Fruit fly (Drosophila melanogaster) whole organism, embryonic: ENCODE measurements around the gene Kmn2.

Experiments used
- Abd-B ChIP-seq: fragments of 200-800 bp; sonication (Bioruptor generic); optimal IDR thresholded peaks from 2 replicates; lab custom pipeline; 2018; ENCODE audit warnings: missing biosample characterization, mild to moderate bottlenecking, missing genetic modification characterization, moderate library complexity
- Atf3 ChIP-seq: fragments of 200-800 bp; sonication (Bioruptor generic); optimal IDR thresholded peaks from 3 replicates; lab custom pipeline; 2016; ENCODE audit warnings: missing biosample characterization, missing genetic modification characterization
- B-H2 ChIP-seq: fragments of 200-800 bp; sonication (Bioruptor generic); optimal IDR thresholded peaks from 2 replicates; lab custom pipeline; 2018; ENCODE audit warnings: missing biosample characterization, mild to moderate bottlenecking, missing genetic modification characterization
- Bgb ChIP-seq: fragments of 200-800 bp; sonication (Bioruptor generic); IDR thresholded peaks from 2 replicates; pipeline ENCODE4 v1.3.6; 2022; ENCODE audit warnings: missing biosample characterization, missing genetic modification characterization; ENCODE audit not compliant: partially characterized antibody
- CG10321 ChIP-seq: fragments of 200-800 bp; sonication (Bioruptor generic); IDR thresholded peaks from 2 replicates; pipeline ENCODE4 v1.3.6; 2022; ENCODE audit warnings: missing biosample characterization, missing genetic modification characterization
- CG11247 ChIP-seq: fragments of 200-800 bp; sonication (Bioruptor generic); IDR thresholded peaks from 2 replicates; pipeline ENCODE4 v1.3.6; 2022; ENCODE audit warnings: missing biosample characterization, missing genetic modification characterization
- CG1233 ChIP-seq: fragments of 200-800 bp; sonication (Bioruptor generic); optimal IDR thresholded peaks from 4 replicates; lab custom pipeline; 2018; ENCODE audit warnings: missing biosample characterization, mild to moderate bottlenecking, missing genetic modification characterization
- CG1602 ChIP-seq: fragments of 200-800 bp; sonication (Bioruptor generic); optimal IDR thresholded peaks from 3 replicates; lab custom pipeline; 2016; ENCODE audit warnings: missing biosample characterization, missing genetic modification characterization
- CG16863 ChIP-seq: fragments of 200-800 bp; sonication (Bioruptor generic); optimal IDR thresholded peaks from 3 replicates; lab custom pipeline; 2016; ENCODE audit warnings: missing biosample characterization, missing genetic modification characterization
- CG1792 ChIP-seq: fragments of 200-800 bp; sonication (Bioruptor generic); optimal IDR thresholded peaks from 2 replicates; lab custom pipeline; 2016; ENCODE audit warnings: missing biosample characterization, missing genetic modification characterization
- CG2889 ChIP-seq: fragments of 200-800 bp; sonication (Bioruptor generic); IDR thresholded peaks from 3 replicates; pipeline ENCODE4 v1.3.6; 2022; ENCODE audit warnings: missing biosample characterization, missing genetic modification characterization
- CG30431 ChIP-seq: fragments of 200-800 bp; sonication (Bioruptor generic); optimal IDR thresholded peaks from 2 replicates; lab custom pipeline; 2017; ENCODE audit warnings: missing biosample characterization, missing genetic modification characterization
- CG31441 ChIP-seq: fragments of 200-800 bp; sonication (Bioruptor generic); IDR thresholded peaks from 2 replicates; pipeline ENCODE4 v1.3.6; 2022; ENCODE audit warnings: missing biosample characterization, missing genetic modification characterization
- CG3838 ChIP-seq: fragments of 200-800 bp; sonication (Bioruptor generic); optimal IDR thresholded peaks from 3 replicates; lab custom pipeline; 2016; ENCODE audit warnings: missing biosample characterization, missing genetic modification characterization
- CG7556 ChIP-seq: fragments of 200-800 bp; sonication (Bioruptor generic); optimal IDR thresholded peaks from 2 replicates; lab custom pipeline; 2017; ENCODE audit warnings: missing biosample characterization, mild to moderate bottlenecking, missing genetic modification characterization
- CG7928 ChIP-seq: fragments of 200-800 bp; sonication (Bioruptor generic); optimal IDR thresholded peaks from 2 replicates; lab custom pipeline; 2017; ENCODE audit warnings: missing biosample characterization, mild to moderate bottlenecking, missing genetic modification characterization
- CG8089 ChIP-seq: fragments of 200-800 bp; sonication (Bioruptor generic); optimal IDR thresholded peaks from 3 replicates; lab custom pipeline; 2016; ENCODE audit warnings: missing biosample characterization, missing genetic modification characterization
- CG8281 ChIP-seq: fragments of 200-800 bp; sonication (Bioruptor generic); optimal IDR thresholded peaks from 2 replicates; lab custom pipeline; 2018; ENCODE audit warnings: missing biosample characterization, mild to moderate bottlenecking, missing genetic modification characterization, moderate library complexity
- Dek ChIP-seq: fragments of 200-800 bp; sonication (Bioruptor generic); optimal IDR thresholded peaks from 3 replicates; lab custom pipeline; 2019; ENCODE audit warnings: missing biosample characterization, mild to moderate bottlenecking, missing genetic modification characterization, moderate library complexity
- Fer1 ChIP-seq: fragments of 200-800 bp; sonication (Bioruptor generic); optimal IDR thresholded peaks from 2 replicates; lab custom pipeline; 2017; ENCODE audit warnings: missing biosample characterization, mild to moderate bottlenecking, missing genetic modification characterization
- GATAe ChIP-seq: fragments of 200-800 bp; sonication (Bioruptor generic); conservative IDR thresholded peaks from 2 replicates; pipeline ENCODE4 v1.3.6; 2022; ENCODE audit warnings: missing biosample characterization, missing genetic modification characterization
- Hr39 ChIP-seq: fragments of >200 bp; optimal IDR thresholded peaks from 2 replicates; lab custom pipeline; 2017
- Hr51 ChIP-seq, 2 experiments: fragments of 200-800 bp; sonication (Bioruptor generic); optimal IDR thresholded peaks; 2 replicates in 1 of 2; 3 replicates in 1 of 2; lab custom pipeline; 2016 to 2018; ENCODE audit warnings: missing biosample characterization in 2 of 2, missing genetic modification characterization in 2 of 2, mild to moderate bottlenecking in 1 of 2, moderate library complexity in 1 of 2
- MBD-R2 ChIP-seq: fragments of 200-800 bp; sonication (Bioruptor generic); IDR thresholded peaks from 2 replicates; pipeline ENCODE4 v1.3.6; 2022; ENCODE audit warnings: missing biosample characterization, missing genetic modification characterization
- MESR4 ChIP-seq: fragments of 200-800 bp; sonication (Bioruptor generic); optimal IDR thresholded peaks from 2 replicates; lab custom pipeline; 2018; ENCODE audit warnings: missing biosample characterization, mild to moderate bottlenecking, missing genetic modification characterization, moderate library complexity
- Mad ChIP-seq: fragments of 200-800 bp; sonication (Bioruptor generic); optimal IDR thresholded peaks from 2 replicates; lab custom pipeline; 2016; ENCODE audit warnings: missing biosample characterization, missing genetic modification characterization
- Meics ChIP-seq: fragments of 200-800 bp; sonication (Bioruptor generic); optimal IDR thresholded peaks from 2 replicates; lab custom pipeline; 2017; ENCODE audit warnings: missing biosample characterization, mild to moderate bottlenecking, missing genetic modification characterization
- NC2β ChIP-seq: fragments of 200-800 bp; sonication (Bioruptor generic); optimal IDR thresholded peaks from 2 replicates; lab custom pipeline; 2016; ENCODE audit warnings: missing biosample characterization, missing genetic modification characterization
- Neu2 ChIP-seq: fragments of 200-800 bp; sonication (Bioruptor generic); optimal IDR thresholded peaks from 3 replicates; lab custom pipeline; 2016; ENCODE audit warnings: missing biosample characterization, missing genetic modification characterization, borderline replicate concordance
- Nf-YB ChIP-seq: fragments of 200-800 bp; sonication (Bioruptor generic); optimal IDR thresholded peaks from 3 replicates; lab custom pipeline; 2019; ENCODE audit warnings: missing biosample characterization, mild to moderate bottlenecking, missing genetic modification characterization, moderate library complexity
- Pdp1 ChIP-seq, 2 experiments: fragments of 200-800 bp; sonication (Bioruptor generic); optimal IDR thresholded peaks; 3 replicates each; lab custom pipeline; 2016; ENCODE audit warnings: missing biosample characterization in 2 of 2, missing genetic modification characterization in 2 of 2, mild to moderate bottlenecking in 1 of 2, moderate library complexity in 1 of 2
- Rfx ChIP-seq: fragments of 200-800 bp; sonication (Bioruptor generic); IDR thresholded peaks from 2 replicates; pipeline ENCODE4 v1.3.6; 2022; ENCODE audit warnings: missing biosample characterization, missing genetic modification characterization
- ac ChIP-seq: fragments of 200-800 bp; sonication (Bioruptor generic); optimal IDR thresholded peaks from 3 replicates; lab custom pipeline; 2017; ENCODE audit warnings: missing biosample characterization, mild to moderate bottlenecking, missing genetic modification characterization
- ap ChIP-seq: fragments of 200-800 bp; sonication (Bioruptor generic); IDR thresholded peaks from 2 replicates; pipeline ENCODE4 v1.3.6; 2022; ENCODE audit warnings: missing biosample characterization, missing genetic modification characterization
- croc ChIP-seq: fragments of 200-800 bp; sonication (Bioruptor generic); conservative IDR thresholded peaks from 3 replicates; pipeline ENCODE4 v1.3.6; 2022; ENCODE audit warnings: missing biosample characterization, missing genetic modification characterization
- dm ChIP-seq: fragments of 200-800 bp; sonication (Bioruptor generic); optimal IDR thresholded peaks from 3 replicates; lab custom pipeline; 2016; ENCODE audit warnings: missing biosample characterization, missing genetic modification characterization
- gce ChIP-seq: fragments of 200-800 bp; sonication (Bioruptor generic); IDR thresholded peaks from 3 replicates; pipeline ENCODE4 v1.3.6; 2022; ENCODE audit warnings: missing biosample characterization, missing genetic modification characterization
- gem ChIP-seq: fragments of 200-800 bp; sonication (Bioruptor generic); optimal IDR thresholded peaks from 2 replicates; lab custom pipeline; 2019; ENCODE audit warnings: missing biosample characterization, mild to moderate bottlenecking, missing genetic modification characterization, moderate library complexity
- gt ChIP-seq: fragments of 200-800 bp; sonication (Bioruptor generic); IDR thresholded peaks from 2 replicates; pipeline ENCODE4 v1.3.6; 2022; ENCODE audit warnings: missing biosample characterization, missing genetic modification characterization
- hth ChIP-seq: fragments of >200 bp; optimal IDR thresholded peaks from 2 replicates; lab custom pipeline; 2017; ENCODE audit warnings: inconsistent platforms
- luna ChIP-seq: fragments of 200-800 bp; sonication (Bioruptor generic); optimal IDR thresholded peaks from 2 replicates; lab custom pipeline; 2016; ENCODE audit warnings: missing biosample characterization, missing genetic modification characterization
- mirr ChIP-seq: fragments of 200-800 bp; sonication (Bioruptor generic); optimal IDR thresholded peaks from 3 replicates; lab custom pipeline; 2018; ENCODE audit warnings: missing biosample characterization, mild to moderate bottlenecking, missing genetic modification characterization
- onecut ChIP-seq: fragments of 200-800 bp; sonication (Bioruptor generic); IDR thresholded peaks from 2 replicates; pipeline ENCODE4 v1.3.6; 2022; ENCODE audit warnings: missing biosample characterization, missing genetic modification characterization
- otp ChIP-seq: fragments of 200-800 bp; sonication (Bioruptor generic); IDR thresholded peaks from 3 replicates; pipeline ENCODE4, ENCODE4 v1.3.6; 2022; ENCODE audit warnings: missing biosample characterization, missing genetic modification characterization
- psq ChIP-seq: fragments of 200-800 bp; sonication (Bioruptor generic); optimal IDR thresholded peaks from 2 replicates; lab custom pipeline; 2017; ENCODE audit warnings: missing biosample characterization, missing genetic modification characterization
- rib ChIP-seq: fragments of 200-800 bp; sonication (Bioruptor generic); IDR thresholded peaks from 2 replicates; pipeline ENCODE4 v1.3.6; 2022; ENCODE audit warnings: missing biosample characterization, missing genetic modification characterization
- row ChIP-seq: fragments of 200-800 bp; sonication (Bioruptor generic); IDR thresholded peaks from 3 replicates; pipeline ENCODE4 v1.3.6; 2022; ENCODE audit warnings: missing biosample characterization, missing genetic modification characterization
- so ChIP-seq: fragments of 200-800 bp; sonication (Bioruptor generic); IDR thresholded peaks from 3 replicates; pipeline ENCODE4 v1.3.6; 2022; ENCODE audit warnings: missing biosample characterization, missing genetic modification characterization
- ttk ChIP-seq: fragments of 200-800 bp; sonication (Bioruptor generic); IDR thresholded peaks from 2 replicates; pipeline ENCODE4 v2.1.2; 2022; ENCODE audit warnings: missing biosample characterization, missing genetic modification characterization
- tup ChIP-seq: fragments of 200-800 bp; sonication (Bioruptor generic); optimal IDR thresholded peaks from 2 replicates; lab custom pipeline; 2016; ENCODE audit warnings: missing biosample characterization, mild to moderate bottlenecking, missing genetic modification characterization, moderate library complexity

Gene Kmn2

DNA sequence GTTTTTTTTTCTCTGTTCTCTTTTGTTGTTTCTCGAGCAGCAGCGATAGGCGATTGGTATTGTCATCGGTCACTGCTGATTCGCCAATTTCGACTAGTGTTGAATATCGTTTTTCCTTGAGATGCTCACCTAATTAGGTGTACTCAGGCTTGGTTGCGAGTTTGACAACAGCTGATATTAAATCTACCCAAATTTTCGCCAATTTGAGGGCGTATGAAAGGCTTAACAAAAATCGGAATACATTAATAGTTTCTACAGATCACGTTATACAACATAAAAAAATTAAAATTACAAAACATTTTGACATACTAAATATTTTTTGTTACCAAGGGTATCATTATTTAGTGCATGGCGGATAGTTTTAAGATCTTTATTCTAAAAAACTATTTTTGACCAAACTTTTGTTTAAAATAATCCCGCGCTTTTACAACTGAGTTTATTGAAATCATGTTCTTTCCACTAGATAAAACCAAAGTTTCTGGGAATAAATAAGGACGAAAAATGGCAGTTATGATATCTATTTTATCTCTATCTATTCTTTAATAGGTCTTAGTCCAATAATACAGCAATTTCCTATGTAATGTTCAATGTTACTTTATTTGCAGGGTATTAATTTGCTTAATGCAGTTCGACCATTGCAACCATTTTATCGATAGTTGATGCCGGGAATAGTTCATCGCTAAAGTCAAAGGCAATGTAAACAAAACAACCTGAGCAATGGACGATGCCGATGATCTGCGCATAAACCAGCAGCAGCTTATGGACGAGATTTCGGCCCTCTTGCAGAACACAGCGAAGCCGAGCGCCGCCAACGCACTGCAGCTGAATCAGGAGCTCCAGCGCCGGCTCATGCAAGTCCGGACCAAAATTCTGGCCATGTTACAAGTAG lies 12.3 kb upstream of the Kmn2 start, which contains the start of the genes CG10435 and Pbp95 (continued):
- TF ChIP-seq MBD-R2 (GFP tag; lab: Robert Waterston, UW) (peak; percentile 79), CG2889 (GFP tag; lab: Robert Waterston, UW) (peak; percentile 39; the same call in 1 of the 3 replicates), Abd-B (GFP tag; lab: Kevin White, UChicago) (peak; percentile 37), CG30431 (GFP tag; lab: Kevin White, UChicago) (peak; percentile 7), CG3838 (GFP tag; lab: Kevin White, UChicago) (no peak), GATAe (GFP tag; lab: Robert Waterston, UW) (no peak), Bgb (peak; percentile 50), CG10321 (no peak), dm (GFP tag; lab: Kevin White, UChicago) (peak; percentile 28), Rfx (peak; percentile 81), CG1233 (no peak), ac (GFP tag; lab: Kevin White, UChicago) (no peak), CG1602 (peak; percentile 5), gt (no peak), Neu2 (GFP tag; lab: Kevin White, UChicago) (no peak), CG11247 (GFP tag; lab: Robert Waterston, UW) (peak; percentile 51; the same call in 1 of the 2 replicates), mirr (GFP tag; lab: Kevin White, UChicago) (peak; percentile 21), CG31441 (GFP tag; lab: Robert Waterston, UW) (no peak), Hr39 (lab: Kevin White, UChicago) (no peak), Fer1 (GFP tag; lab: Kevin White, UChicago) (no peak), Mad (GFP tag; lab: Kevin White, UChicago) (no peak), Atf3 (GFP tag; lab: Kevin White, UChicago) (peak; percentile 28), CG7928 (GFP tag; lab: Kevin White, UChicago) (no peak), hth (lab: Kevin White, UChicago) (no peak), CG16863 (GFP tag; lab: Kevin White, UChicago) (peak; percentile 36), croc (GFP tag; lab: Robert Waterston, UW) (no peak), ap (GFP tag; lab: Robert Waterston, UW) (0 out of 2 replicates have a peak, but pooled peaks have one; percentile 13), Pdp1 (GFP tag; optimal IDR thresholded peaks at IDR 0.05; lab: Kevin White, UChicago) (peak; percentile 67 to 68), B-H2 (GFP tag; lab: Kevin White, UChicago) (no peak), CG8089 (no peak), CG8281 (tag; lab: Kevin White, UChicago) (no peak), psq (GFP tag; lab: Kevin White, UChicago) (peak; percentile 25), Hr51 (GFP tag; optimal IDR thresholded peaks at IDR 0.05; lab: Kevin White, UChicago) (peak in 1 of 2 experiments; percentile 38), CG7556 (GFP tag; lab: Kevin White, UChicago) (no peak), rib (GFP tag; lab: Robert Waterston, UW) (peak; percentile 76), otp (peak; percentile 50; the same call in 1 of the 3 replicates), NC2β (GFP tag; lab: Kevin White, UChicago) (peak; percentile 45), MESR4 (GFP tag; lab: Kevin White, UChicago) (no peak), tup (GFP tag; lab: Kevin White, UChicago) (no peak), Nf-YB (no peak), luna (no peak), so (GFP tag; lab: Robert Waterston, UW) (no peak), onecut (GFP tag; lab: Robert Waterston, UW) (no peak), CG1792 (GFP tag; lab: Kevin White, UChicago) (no peak), gce (GFP tag; lab: Robert Waterston, UW) (no peak), ttk (GFP tag; lab: Robert Waterston, UW) (no peak), gem (no peak), Dek (tag; lab: Kevin White, UChicago) (no peak), row (peak; percentile 69), Meics (GFP tag; lab: Kevin White, UChicago) (no peak)
